Fruit fly (Drosophila melanogaster): Measurements from ENCODE around the gene Act5C.

The Act5C gene

DNA sequence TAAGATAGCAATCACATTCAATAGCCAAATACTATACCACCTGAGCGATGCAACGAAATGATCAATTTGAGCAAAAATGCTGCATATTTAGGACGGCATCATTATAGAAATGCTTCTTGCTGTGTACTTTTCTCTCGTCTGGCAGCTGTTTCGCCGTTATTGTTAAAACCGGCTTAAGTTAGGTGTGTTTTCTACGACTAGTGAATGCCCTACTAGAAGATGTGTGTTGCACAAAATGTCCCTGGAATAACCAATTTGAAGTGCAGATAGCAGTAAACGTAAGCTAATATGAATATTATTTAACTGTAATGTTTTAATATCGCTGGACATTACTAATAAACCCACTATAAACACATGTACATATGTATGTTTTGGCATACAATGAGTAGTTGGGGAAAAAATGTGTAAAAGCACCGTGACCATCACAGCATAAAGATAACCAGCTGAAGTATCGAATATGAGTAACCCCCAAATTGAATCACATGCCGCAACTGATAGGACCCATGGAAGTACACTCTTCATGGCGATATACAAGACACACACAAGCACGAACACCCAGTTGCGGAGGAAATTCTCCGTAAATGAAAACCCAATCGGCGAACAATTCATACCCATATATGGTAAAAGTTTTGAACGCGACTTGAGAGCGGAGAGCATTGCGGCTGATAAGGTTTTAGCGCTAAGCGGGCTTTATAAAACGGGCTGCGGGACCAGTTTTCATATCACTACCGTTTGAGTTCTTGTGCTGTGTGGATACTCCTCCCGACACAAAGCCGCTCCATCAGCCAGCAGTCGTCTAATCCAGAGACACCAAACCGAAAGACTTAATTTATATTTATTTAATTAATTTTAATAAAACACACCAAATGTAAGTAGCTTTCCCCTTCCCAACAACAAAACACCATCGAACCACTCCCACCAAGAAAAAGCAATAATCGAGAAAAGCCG lies at the start of gene Act5C:
Gene Act5C (plus strand): TSS at position 716 of the 948 bp plus-strand sequence.
- TF ChIP-seq CG17801 (GFP tag; optimal IDR thresholded peaks at IDR 0.05; ENCODE audit: partially characterized antibody), result peak; percentile 94

DNA sequence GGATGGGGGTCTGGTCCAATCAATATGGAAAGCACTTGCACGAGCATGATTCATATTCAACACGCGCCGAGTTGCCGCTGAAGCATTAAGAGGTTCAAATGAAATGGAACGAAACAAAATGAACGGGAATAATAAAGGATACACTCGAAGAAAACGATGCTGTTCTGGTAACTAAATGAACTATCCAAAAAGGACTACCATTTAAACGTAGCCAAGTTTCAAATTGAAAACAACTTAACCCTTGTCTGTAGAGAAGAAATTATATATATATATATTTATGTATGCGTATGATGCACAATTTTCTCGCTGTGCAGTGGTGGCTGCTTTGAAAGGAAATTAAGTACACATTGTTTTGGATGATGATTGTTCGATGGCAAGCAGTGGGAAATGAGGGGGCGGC lies 48.0 kb upstream of the Act5C start:
- no peak for TF ChIP-seq CG17801 (GFP tag; optimal IDR thresholded peaks at IDR 0.05; ENCODE audit: partially characterized antibody)

DNA sequence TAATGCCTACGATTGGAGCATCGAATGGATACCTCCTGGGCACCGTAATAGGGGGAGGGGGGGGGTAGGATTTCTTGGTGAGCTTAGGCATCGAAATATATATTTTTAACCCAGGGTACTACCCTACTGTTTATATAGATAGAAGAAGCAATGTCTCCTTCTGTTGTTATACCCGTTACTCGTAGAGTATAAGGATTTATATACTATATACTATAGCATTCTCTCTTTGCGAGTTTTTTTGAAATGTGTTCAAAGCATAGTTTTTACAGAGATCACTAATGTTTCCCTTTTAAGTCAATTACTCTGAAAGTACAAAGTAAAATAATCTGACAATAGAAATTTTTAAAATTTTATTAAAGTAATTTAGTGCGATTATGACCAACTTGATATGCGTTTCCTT lies 47.2 kb upstream of the Act5C start, which contains the start of gene CG43136:
Gene CG43136 (plus strand): TSS at position 301 of the 400 bp plus-strand sequence.
- TF ChIP-seq CG17801 (GFP tag; optimal IDR thresholded peaks at IDR 0.05; ENCODE audit: partially characterized antibody), result no peak

DNA sequence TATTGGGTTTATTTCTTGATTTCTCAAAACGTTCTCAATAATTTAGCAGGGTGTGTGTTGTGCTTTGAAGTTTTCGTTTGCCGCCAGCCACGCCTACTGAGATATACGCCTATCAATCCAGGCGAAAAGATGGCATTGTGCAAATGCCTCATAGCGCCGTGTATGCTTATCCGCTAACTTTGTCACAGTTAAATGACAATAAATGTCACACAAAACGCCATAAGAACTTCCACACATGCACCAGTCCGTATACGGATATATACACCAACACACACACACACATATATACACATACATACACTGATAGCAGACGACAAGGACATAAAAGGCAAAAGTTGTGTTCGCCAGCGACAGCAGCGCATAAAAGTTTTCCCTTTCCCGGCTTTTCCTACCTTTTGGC lies 35.6 kb upstream of the Act5C start, which contains the start of gene CG43137:
Gene CG43137 (minus strand): TSS at position 101 of the 400 bp plus-strand sequence.
- no peak for TF ChIP-seq CG17801 (GFP tag; optimal IDR thresholded peaks at IDR 0.05; ENCODE audit: partially characterized antibody)

DNA sequence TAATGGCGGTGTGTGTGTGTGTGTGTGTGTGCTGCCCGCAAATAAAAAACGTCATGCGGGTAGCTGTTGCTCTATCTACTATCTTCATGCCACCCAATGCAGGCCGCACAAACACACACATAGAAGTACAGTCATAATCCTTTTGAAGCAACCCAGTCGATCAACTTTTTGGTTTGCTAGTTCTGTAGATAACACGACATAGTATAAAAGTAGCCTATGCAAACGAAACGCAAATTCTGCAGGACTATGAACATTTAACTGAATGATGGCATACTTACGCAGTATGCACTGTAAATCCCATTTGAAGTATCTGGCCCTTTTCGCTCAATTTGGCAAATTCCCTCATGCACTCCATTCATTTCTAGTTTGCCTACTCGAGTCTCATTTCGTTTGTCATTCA lies 34.6 kb upstream of the Act5C start:
- no peak for TF ChIP-seq CG17801 (GFP tag; optimal IDR thresholded peaks at IDR 0.05; ENCODE audit: partially characterized antibody)

DNA sequence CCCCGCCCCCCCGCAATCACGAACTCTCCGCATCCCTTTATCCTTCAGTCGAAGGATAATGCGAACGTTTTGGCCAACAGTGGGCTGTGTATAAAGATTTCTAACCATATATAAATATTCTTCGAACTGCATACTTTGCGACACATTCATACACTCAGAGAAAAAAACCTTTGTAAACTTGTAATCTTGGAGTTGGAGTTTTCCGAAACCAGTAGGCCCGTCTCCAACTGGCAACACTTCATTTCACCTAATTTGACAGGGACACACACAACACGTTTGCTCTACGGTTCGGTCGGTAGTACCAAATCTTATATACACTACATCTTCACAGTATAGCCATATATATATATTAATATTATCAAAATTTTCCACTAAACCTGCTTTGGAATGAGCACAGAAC lies 31.9 kb upstream of the Act5C start, which contains the start of gene CG15764:
Gene CG15764 (plus strand): TSS at position 301 of the 400 bp plus-strand sequence.
- no peak for TF ChIP-seq CG17801 (GFP tag; optimal IDR thresholded peaks at IDR 0.05; ENCODE audit: partially characterized antibody)

DNA sequence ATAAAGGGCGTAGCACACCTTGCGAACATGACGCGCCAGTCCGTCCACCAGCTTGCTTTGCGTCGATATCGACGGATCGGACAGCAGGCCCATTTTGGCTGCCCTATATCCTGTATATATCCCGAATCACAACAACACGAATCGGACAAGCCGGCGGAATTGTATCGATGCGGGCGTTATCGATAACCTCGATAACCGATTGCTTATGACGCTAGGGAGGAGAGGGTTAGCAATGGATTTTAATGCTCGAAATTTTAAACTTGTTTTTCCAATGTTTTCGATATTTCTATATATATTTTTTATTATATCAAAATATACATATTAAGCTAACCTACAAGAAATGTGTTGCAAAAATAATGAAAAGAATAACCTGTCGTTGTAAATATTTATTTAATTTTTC lies 27.5 kb upstream of the Act5C start, which contains the start of gene GAA1:
Gene GAA1 (minus strand): TSS at position 194 of the 400 bp plus-strand sequence.
- peak; percentile 22 for TF ChIP-seq CG17801 (GFP tag; optimal IDR thresholded peaks at IDR 0.05; ENCODE audit: partially characterized antibody)

DNA sequence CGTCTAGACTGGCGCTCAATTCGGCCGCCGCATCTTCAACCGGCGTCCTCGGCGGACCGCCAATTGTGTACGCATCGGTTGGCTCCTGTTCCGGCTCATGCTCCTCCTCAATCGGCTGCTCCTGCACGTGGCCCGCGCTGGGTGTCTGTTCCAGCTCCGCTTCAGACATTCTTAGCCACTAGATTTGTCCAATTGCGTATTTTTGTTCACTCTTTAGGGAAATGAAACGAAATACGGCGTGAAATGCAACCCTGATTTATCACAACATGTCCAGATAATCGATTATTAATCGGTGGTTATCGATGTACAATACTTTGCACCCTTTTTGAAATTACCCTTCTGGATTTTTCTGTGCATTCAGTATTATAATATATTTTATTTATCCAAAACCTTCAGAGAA lies 24.1 kb upstream of the Act5C start, which contains the start of gene mof:
Gene mof (minus strand): TSS at position 270 of the 400 bp plus-strand sequence.
- TF ChIP-seq CG17801 (GFP tag; optimal IDR thresholded peaks at IDR 0.05; ENCODE audit: partially characterized antibody), result peak; percentile 55

DNA sequence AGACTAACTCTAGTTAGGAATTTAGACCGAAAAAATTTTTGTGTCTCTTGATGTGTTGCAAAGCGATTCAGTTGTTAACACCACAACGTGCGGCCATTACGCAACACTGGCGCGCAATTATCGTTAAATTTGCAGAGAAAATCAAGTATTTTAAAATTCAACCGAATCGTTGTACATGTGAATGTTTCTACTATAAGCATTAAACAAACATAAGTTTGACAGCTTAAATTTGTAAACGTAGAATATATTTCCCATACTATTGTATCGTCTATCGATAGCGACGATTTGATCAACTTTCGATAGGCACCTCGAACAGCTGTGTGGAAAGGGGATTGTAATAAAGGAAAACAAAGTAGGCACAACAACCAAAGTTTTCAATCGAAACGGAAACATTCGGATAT lies 21.1 kb upstream of the Act5C start, which contains the start of the genes Usp30 and CG16721:
Gene Usp30 (minus strand): TSS at position 245 of the 401 bp plus-strand sequence.
Gene CG16721 (plus strand): TSS at position 327 of the 401 bp plus-strand sequence.
- peak; percentile 81 for TF ChIP-seq CG17801 (GFP tag; optimal IDR thresholded peaks at IDR 0.05; ENCODE audit: partially characterized antibody)

DNA sequence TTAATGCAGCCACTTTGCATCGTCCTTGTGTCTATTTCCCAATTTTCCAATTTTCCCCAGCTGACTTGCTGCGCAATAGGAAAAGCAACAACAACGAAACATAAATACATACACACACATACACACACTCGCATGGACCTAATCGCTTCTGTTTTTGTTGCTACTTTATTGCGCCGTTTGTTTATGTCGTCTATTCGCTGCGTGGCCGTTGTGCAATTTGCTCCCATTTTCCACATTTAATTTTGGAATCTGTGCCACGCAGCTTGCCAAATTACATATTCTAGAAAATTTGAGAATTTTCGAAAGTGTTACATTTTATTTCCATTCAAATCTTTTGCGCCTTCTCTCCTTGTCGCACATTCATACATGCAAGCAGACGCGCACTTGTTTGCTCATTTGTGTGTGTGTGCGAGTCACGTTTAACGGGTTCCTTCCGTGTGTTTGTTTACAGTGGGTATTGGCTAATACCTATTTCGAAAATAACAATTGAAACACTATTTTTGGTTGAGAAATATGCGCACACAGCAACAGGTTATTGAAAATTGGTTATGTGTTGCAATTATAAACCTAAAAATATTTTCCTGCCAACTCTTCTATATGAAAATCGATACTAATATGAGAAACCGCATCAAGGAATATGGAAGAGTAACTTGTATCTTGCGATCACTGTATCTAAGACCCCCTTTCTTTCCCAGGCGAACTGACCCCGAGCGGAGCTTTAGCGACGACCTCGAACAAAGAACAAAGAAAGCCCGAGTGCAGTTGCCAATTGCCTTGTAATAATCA lies 20.3 kb upstream of the Act5C start:
- peak; percentile 84 for TF ChIP-seq CG17801 (GFP tag; optimal IDR thresholded peaks at IDR 0.05; ENCODE audit: partially characterized antibody)

DNA sequence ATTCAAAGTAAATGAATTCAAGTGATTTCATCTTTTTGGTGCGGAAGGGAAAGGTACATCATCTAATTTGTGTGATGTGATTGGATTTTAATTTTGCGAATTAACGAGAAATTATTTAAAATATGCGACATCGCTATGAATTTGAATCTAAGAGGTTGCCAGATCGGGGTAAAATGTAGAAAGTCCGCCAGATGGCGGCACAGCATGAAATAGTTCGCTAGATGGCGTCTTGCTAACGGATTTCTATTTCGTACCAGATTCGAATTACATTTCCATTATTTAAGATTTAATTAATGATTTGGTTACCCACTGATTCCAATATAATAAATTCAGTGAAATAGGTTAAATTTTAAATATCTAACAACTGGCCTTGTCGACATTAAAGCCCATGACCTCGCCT lies 17.3 kb upstream of the Act5C start:
- TF ChIP-seq CG17801 (GFP tag; optimal IDR thresholded peaks at IDR 0.05; ENCODE audit: partially characterized antibody), result no peak

DNA sequence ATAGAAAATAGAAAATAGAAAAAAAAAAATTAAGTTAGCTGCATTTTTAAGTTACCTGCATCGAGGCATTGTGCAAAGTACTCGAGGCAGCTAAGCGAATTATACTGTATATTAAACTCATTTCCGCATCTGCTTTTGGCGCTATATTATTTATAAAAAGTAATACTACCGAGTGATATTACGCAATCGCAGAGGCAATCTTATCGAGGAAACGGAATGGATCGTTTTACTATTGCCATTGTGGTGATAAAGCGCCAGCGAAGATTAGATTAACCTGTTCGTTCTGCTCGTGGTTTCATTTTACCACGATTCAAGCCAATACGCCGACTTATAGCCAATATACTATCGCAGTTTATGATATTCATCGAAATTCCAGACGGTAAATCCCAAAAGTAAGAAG lies 16.4 kb upstream of the Act5C start:
- TF ChIP-seq CG17801 (GFP tag; optimal IDR thresholded peaks at IDR 0.05; ENCODE audit: partially characterized antibody), result no peak

DNA sequence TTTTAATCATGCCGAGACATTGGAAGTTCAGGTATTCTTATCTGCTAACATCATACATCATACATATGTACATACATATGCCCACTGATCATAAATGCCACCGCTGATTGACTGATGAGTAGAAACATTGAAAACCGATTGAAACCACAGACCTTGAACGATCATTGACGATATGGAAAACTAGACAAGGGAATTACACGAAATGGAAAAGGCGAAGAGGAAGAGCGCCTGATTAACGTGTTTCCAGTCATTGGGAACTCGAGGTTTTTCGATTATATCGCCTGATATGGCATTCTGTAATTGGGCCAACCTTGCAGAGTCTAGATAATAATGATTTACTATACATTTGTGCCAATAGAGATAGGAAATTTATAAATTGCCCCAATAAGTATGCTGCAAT lies 15.8 kb upstream of the Act5C start:
- no peak for TF ChIP-seq CG17801 (GFP tag; optimal IDR thresholded peaks at IDR 0.05; ENCODE audit: partially characterized antibody)

DNA sequence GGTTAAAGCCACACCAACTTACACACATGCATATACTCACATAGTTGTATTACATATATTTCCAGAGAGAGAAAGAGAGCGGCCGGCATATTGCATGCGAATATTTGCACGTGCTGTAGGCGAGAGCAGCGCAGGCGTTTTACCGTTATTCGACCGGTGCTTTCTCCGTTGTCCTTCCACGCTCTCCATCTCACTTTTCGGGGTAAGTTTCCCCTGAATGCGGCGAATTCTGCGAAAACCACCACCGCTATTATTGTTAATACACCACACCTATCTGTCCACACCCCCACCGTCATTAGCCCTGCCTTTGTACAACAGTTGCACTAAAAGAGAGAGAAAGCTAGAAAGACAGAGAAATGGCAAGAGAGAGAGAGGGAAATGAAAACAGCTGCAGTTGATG lies 15.1 kb upstream of the Act5C start:
- TF ChIP-seq CG17801 (GFP tag; optimal IDR thresholded peaks at IDR 0.05; ENCODE audit: partially characterized antibody), result no peak

DNA sequence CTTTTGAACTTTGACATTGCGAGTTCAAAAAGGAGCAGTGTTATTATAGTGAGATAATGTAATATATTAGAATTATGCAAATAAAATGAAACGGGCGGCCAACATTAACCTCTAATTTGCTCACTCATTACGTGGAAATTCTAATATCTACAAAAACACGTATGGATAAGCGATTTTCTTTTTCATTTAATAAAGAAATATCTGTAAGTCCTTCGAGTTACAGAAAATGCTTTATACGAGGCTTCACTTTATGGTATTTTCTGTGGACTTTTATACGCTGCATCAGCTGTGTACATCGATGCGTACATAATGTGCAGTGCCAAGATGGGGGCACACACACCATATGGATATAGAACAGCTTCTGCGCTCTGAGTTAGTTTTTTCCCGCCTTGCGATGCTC lies 14.7 kb upstream of the Act5C start:
- no peak for TF ChIP-seq CG17801 (GFP tag; optimal IDR thresholded peaks at IDR 0.05; ENCODE audit: partially characterized antibody)

Data from ovary, adult (tissue).